Worm (Caenorhabditis elegans) whole organism, mixed stage, embryonic: ENCODE measurements around the gene C08D8.1.

Source experiments
- M03D4.4 ChIP-seq: sonication (generic microtip); optimal IDR thresholded peaks from 2 replicates; lab custom pipeline; 2017; ENCODE audit warnings: mild to moderate bottlenecking, missing genetic modification characterization, missing compliant biosample characterization
- ceh-39 ChIP-seq: fragments of 150-350 bp; optimal IDR thresholded peaks from 2 replicates; lab custom pipeline; 2014; ENCODE audit warnings: missing biosample characterization, missing genetic modification characterization
- ceh-43 ChIP-seq: fragments of 200-800 bp; sonication (Bioruptor generic); optimal IDR thresholded peaks from 2 replicates; lab custom pipeline; 2018; ENCODE audit warnings: mild to moderate bottlenecking, missing genetic modification characterization, moderate library complexity, missing compliant biosample characterization
- ceh-83 ChIP-seq: fragments of 200-800 bp; sonication (Bioruptor generic); optimal IDR thresholded peaks from 2 replicates; lab custom pipeline; 2018; ENCODE audit warnings: mild to moderate bottlenecking, missing genetic modification characterization, missing compliant biosample characterization
- ces-1 ChIP-seq: fragments of 150-350 bp; optimal IDR thresholded peaks from 2 replicates; lab custom pipeline; 2014; ENCODE audit warnings: missing biosample characterization, missing genetic modification reagents, missing genetic modification characterization
- cnd-1 ChIP-seq: fragments of 200-800 bp; sonication (Bioruptor generic); optimal IDR thresholded peaks from 2 replicates; lab custom pipeline; 2018; ENCODE audit warnings: mild to moderate bottlenecking, missing genetic modification characterization, missing compliant biosample characterization
- elt-1 ChIP-seq: sonication (generic microtip); optimal IDR thresholded peaks from 2 replicates; lab custom pipeline; 2017; ENCODE audit warnings: missing genetic modification characterization, mild to moderate bottlenecking, missing compliant biosample characterization, antibody characterized with exemption, moderate library complexity, borderline replicate concordance; ENCODE audit not compliant: insufficient read depth
- elt-3 ChIP-seq: fragments of 150-350 bp; optimal IDR thresholded peaks from 2 replicates; lab custom pipeline; 2014; ENCODE audit warnings: missing biosample characterization, missing genetic modification characterization
- flh-1 ChIP-seq: fragments of 200-800 bp; sonication (Bioruptor generic); optimal IDR thresholded peaks from 2 replicates; lab custom pipeline; 2018; ENCODE audit warnings: mild to moderate bottlenecking, missing genetic modification characterization, moderate library complexity, missing compliant biosample characterization
- ham-2 ChIP-seq: fragments of 200-800 bp; sonication (Bioruptor generic); optimal IDR thresholded peaks from 2 replicates; lab custom pipeline; 2018; ENCODE audit warnings: mild to moderate bottlenecking, missing genetic modification characterization, missing compliant biosample characterization
- hlh-1 ChIP-seq: fragments of 150-350 bp; optimal IDR thresholded peaks from 2 replicates; lab custom pipeline; 2014; ENCODE audit warnings: missing biosample characterization, missing genetic modification reagents, missing genetic modification characterization
- lin-32 ChIP-seq: fragments of 200-800 bp; sonication (Bioruptor generic); optimal IDR thresholded peaks from 2 replicates; lab custom pipeline; 2018; ENCODE audit warnings: mild to moderate bottlenecking, missing genetic modification characterization, missing compliant biosample characterization
- lsy-2 ChIP-seq: fragments of 150-350 bp; optimal IDR thresholded peaks from 2 replicates; lab custom pipeline; 2014; ENCODE audit warnings: missing biosample characterization, missing genetic modification characterization
- mab-5 ChIP-seq: fragments of 150-350 bp; optimal IDR thresholded peaks from 2 replicates; lab custom pipeline; 2014; ENCODE audit warnings: missing biosample characterization, missing genetic modification characterization
- mep-1 ChIP-seq: fragments of 150-350 bp; optimal IDR thresholded peaks from 2 replicates; lab custom pipeline; 2017; ENCODE audit warnings: missing biosample characterization, missing genetic modification reagents, missing genetic modification characterization, inconsistent platforms
- mls-2 ChIP-seq: sonication (generic microtip); optimal IDR thresholded peaks from 2 replicates; lab custom pipeline; 2016; ENCODE audit warnings: mild to moderate bottlenecking, missing genetic modification characterization, moderate library complexity, missing compliant biosample characterization
- nhr-2 ChIP-seq: fragments of 150-350 bp; optimal IDR thresholded peaks from 2 replicates; lab custom pipeline; 2014; ENCODE audit warnings: missing biosample characterization, missing genetic modification characterization
- nhr-28 ChIP-seq: fragments of 150-350 bp; optimal IDR thresholded peaks from 2 replicates; lab custom pipeline; 2014; ENCODE audit warnings: missing biosample characterization, missing genetic modification characterization
- nhr-76 ChIP-seq: sonication (generic microtip); optimal IDR thresholded peaks from 2 replicates; lab custom pipeline; 2017; ENCODE audit warnings: missing biosample characterization, missing genetic modification characterization
- pha-4 ChIP-seq: fragments of 150-350 bp; optimal IDR thresholded peaks from 2 replicates; lab custom pipeline; 2018; ENCODE audit warnings: missing biosample characterization, missing genetic modification reagents, missing genetic modification characterization
- sem-2 ChIP-seq: fragments of 200-800 bp; sonication (Bioruptor generic); optimal IDR thresholded peaks from 2 replicates; lab custom pipeline; 2018; ENCODE audit warnings: mild to moderate bottlenecking, missing genetic modification characterization, missing compliant biosample characterization
- snpc-4 ChIP-seq: fragments of 150-350 bp; optimal IDR thresholded peaks from 2 replicates; lab custom pipeline; 2014; ENCODE audit warnings: missing biosample characterization, missing genetic modification characterization
- sptf-1 ChIP-seq: sonication (generic microtip); optimal IDR thresholded peaks from 2 replicates; lab custom pipeline; 2017; ENCODE audit warnings: mild to moderate bottlenecking, missing genetic modification characterization, moderate library complexity, missing compliant biosample characterization
- tbx-8 ChIP-seq: fragments of 200-800 bp; sonication (Bioruptor generic); optimal IDR thresholded peaks from 2 replicates; lab custom pipeline; 2018; ENCODE audit warnings: mild to moderate bottlenecking, missing genetic modification characterization, moderate library complexity, missing compliant biosample characterization
- unc-120 ChIP-seq: sonication (generic microtip); optimal IDR thresholded peaks from 2 replicates; lab custom pipeline; 2017; ENCODE audit warnings: missing genetic modification characterization, missing compliant biosample characterization; ENCODE audit not compliant: poor library complexity, severe bottlenecking
- unc-39 ChIP-seq: fragments of 150-350 bp; optimal IDR thresholded peaks from 2 replicates; lab custom pipeline; 2014; ENCODE audit warnings: missing biosample characterization, missing genetic modification characterization
- unc-62 ChIP-seq: fragments of 150-350 bp; optimal IDR thresholded peaks from 2 replicates; lab custom pipeline; 2014; ENCODE audit warnings: missing biosample characterization, missing genetic modification reagents, missing genetic modification characterization
- zip-8 ChIP-seq: fragments of 150-350 bp; optimal IDR thresholded peaks from 2 replicates; lab custom pipeline; 2014; ENCODE audit warnings: missing biosample characterization, missing genetic modification characterization
- ztf-11 ChIP-seq: fragments of 150-350 bp; optimal IDR thresholded peaks from 2 replicates; lab custom pipeline; 2014; ENCODE audit warnings: missing biosample characterization, missing genetic modification characterization

Gene C08D8.1

DNA sequence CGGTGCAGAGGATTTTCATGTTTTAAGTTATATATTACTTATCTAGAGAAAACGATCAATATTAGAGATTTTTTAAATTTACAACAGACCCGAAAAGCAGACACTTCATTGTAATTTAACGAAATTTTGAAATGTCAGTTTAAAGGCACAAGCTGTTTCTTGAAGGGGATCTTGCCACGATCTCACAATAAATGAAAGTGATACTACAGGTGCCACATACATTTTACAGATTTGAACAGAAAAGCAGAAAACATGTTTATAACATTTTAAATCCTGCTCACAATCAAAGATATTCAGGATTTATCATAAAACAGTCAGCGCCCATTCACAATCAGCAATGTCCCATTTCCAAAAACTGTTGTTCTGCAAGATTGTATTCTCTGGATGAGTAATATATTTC lies 4.4 kb downstream of the C08D8.1 start:
- no peak for TF ChIP-seq ceh-83
- TF ChIP-seq nhr-2 (tag; lab: Kevin White, UChicago) = no peak
- no peak for TF ChIP-seq nhr-76 (tag; lab: Kevin White, UChicago)
- TF ChIP-seq sem-2 = no peak
- no peak for TF ChIP-seq ceh-43 (GFP tag; lab: Kevin White, UChicago)
- no peak for TF ChIP-seq mep-1 (tag; lab: Kevin White, UChicago)
- no peak for TF ChIP-seq lsy-2 (tag; lab: Kevin White, UChicago)
- TF ChIP-seq zip-8 (tag; lab: Kevin White, UChicago) = no peak
- no peak for TF ChIP-seq nhr-28
- no peak for TF ChIP-seq tbx-8
- no peak for TF ChIP-seq elt-1 (tag; lab: Kevin White, UChicago)
- TF ChIP-seq unc-120 (tag; lab: Kevin White, UChicago) = no peak
- no peak for TF ChIP-seq flh-1
- no peak for TF ChIP-seq hlh-1 (tag; lab: Kevin White, UChicago)
- TF ChIP-seq unc-39 (tag; lab: Kevin White, UChicago) = no peak
- no peak for TF ChIP-seq M03D4.4 (tag; lab: Kevin White, UChicago)

DNA sequence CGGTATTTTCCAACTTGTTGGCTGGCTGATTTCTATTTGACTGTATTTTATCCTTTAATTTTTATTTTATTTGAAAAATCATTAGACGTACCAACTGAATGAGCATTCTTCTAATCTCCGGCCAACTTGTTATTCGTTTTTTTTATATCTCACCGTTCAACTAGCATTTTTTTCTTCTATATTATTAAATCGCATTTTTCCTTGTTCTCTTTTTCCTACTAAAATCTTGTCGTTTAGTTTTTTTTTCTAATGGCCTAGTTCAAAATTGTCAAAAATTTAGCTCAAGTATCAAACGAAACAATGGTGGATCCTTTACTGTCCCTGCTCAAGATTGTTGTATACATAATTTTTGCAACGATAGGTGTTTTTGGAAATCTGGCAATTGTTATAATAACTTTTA lies 5.8 kb downstream of the C08D8.1 start, which contains the start of gene srsx-22:
srsx-22 (plus strand) TSS at position 301 of the 400 bp plus-strand sequence.
- TF ChIP-seq snpc-4 (tag; lab: Kevin White, UChicago) = no peak
- no peak for TF ChIP-seq mep-1 (tag; lab: Kevin White, UChicago)
- TF ChIP-seq unc-39 (tag; lab: Kevin White, UChicago) = no peak
- TF ChIP-seq mab-5 (tag; lab: Kevin White, UChicago) = no peak
- no peak for TF ChIP-seq elt-3
- TF ChIP-seq tbx-8 = no peak
- TF ChIP-seq mls-2 (tag; lab: Kevin White, UChicago) = no peak
- no peak for TF ChIP-seq ceh-39 (tag; lab: Kevin White, UChicago)
- no peak for TF ChIP-seq hlh-1 (tag; lab: Kevin White, UChicago)
- no peak for TF ChIP-seq ceh-83
- TF ChIP-seq lin-32 (GFP tag; lab: Kevin White, UChicago) = no peak
- no peak for TF ChIP-seq M03D4.4 (tag; lab: Kevin White, UChicago)

DNA sequence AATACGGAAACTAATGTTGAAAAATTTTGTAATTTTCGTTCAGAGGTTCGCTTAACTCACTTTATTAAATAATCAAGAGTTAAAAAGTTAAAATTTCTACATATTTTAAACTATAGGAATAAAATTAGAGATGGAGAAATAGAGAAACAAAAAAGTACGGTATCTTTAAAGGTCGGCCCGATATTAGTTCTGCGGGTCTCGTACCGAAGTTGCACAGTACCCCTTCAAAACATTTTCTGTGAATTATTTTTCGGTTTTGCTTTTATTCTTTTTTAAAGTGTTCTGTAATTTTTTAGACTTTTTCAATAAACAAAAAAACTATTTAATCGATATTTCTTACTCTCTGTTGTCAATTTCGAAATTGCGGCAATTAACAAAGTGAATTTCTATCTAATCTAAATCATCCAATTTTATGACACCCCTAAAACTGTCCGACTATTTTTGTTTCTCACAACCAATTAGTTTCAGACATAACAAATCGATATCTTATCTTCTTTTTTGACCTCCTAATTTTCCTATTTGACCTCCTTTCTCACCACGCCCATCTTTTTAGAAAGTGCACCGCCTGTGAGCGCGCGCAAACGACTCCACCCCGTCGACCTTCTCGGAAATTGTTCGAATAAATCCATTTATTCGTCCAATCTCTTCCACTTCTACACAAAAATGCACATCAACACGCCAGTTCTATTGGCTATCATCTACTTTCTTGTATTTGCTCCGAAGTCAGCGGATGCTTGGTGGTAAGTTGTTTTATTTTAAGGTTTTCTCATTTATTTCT lies 10.1 kb downstream of the C08D8.1 start, which contains the start of gene mom-2:
mom-2 (plus strand) TSS at position 554 of the 778 bp plus-strand sequence.
- no peak for TF ChIP-seq mab-5 (tag; lab: Kevin White, UChicago)
- TF ChIP-seq ztf-11 (tag; lab: Kevin White, UChicago) = no peak
- TF ChIP-seq zip-8 (tag; lab: Kevin White, UChicago) = no peak
- no peak for TF ChIP-seq unc-120 (tag; lab: Kevin White, UChicago)
- TF ChIP-seq tbx-8 = no peak
- TF ChIP-seq unc-62 (GFP tag; lab: Kevin White, UChicago) = no peak
- TF ChIP-seq ces-1 (GFP tag; lab: Kevin White, UChicago) = no peak
- no peak for TF ChIP-seq ham-2 (GFP tag; lab: Kevin White, UChicago)
- TF ChIP-seq lin-32 (GFP tag; lab: Kevin White, UChicago) = no peak

- TF ChIP-seq cnd-1 (tag; lab: Kevin White, UChicago) = no peak
- TF ChIP-seq ces-1 (GFP tag; lab: Kevin White, UChicago) = no peak
- TF ChIP-seq lin-32 (GFP tag; lab: Kevin White, UChicago) = no peak
- no peak for TF ChIP-seq mls-2 (tag; lab: Kevin White, UChicago)
- no peak for TF ChIP-seq ceh-43 (GFP tag; lab: Kevin White, UChicago)
- no peak for TF ChIP-seq sptf-1 (tag; lab: Kevin White, UChicago)
- TF ChIP-seq snpc-4 (tag; lab: Kevin White, UChicago) = no peak
- no peak for TF ChIP-seq nhr-2 (tag; lab: Kevin White, UChicago)
- no peak for TF ChIP-seq unc-120 (tag; lab: Kevin White, UChicago)
- TF ChIP-seq pha-4 (tag; lab: Kevin White, UChicago) = no peak
- TF ChIP-seq mep-1 (tag; lab: Kevin White, UChicago) = no peak
- TF ChIP-seq mab-5 (tag; lab: Kevin White, UChicago) = no peak
- TF ChIP-seq ceh-39 (tag; lab: Kevin White, UChicago) = no peak
Measured at ce11 chrV:8357756-8358155, 12.2 kb downstream of the C08D8.1 start.
